Fruit fly (Drosophila melanogaster): ENCODE data around the gene CG13806.

DNA sequence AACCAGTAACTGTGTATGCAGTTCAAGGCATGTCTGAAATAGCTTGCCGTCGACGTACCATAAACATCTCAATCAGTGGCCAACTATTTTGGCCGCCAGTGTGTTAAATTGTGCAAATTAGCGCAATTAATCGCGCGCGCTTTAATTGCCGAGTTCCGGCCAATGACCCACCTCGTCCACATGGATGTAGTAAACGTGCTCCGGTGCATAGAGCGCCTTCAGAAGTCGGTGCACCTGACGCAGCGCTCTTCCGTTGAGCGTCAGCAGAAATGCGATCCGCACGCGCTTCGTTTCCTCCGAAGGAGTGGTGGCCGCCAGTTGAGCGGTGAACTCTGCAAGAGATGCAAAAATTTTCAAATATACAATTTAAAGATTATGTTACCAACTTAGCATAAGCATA lies 4.9 kb upstream of the CG13806 start:
- TF ChIP-seq Ets98B (GFP tag; IDR thresholded peaks at IDR 0.05) = no peak
- no peak for TF ChIP-seq CG15710 (tag; optimal IDR thresholded peaks at IDR 0.05)
- TF ChIP-seq CG4496 (GFP tag; IDR thresholded peaks at IDR 0.05) = no peak
- no peak for TF ChIP-seq rn (GFP tag; IDR thresholded peaks at IDR 0.05)
- TF ChIP-seq fd96Ca (GFP tag; IDR thresholded peaks at IDR 0.05) = no peak
